Worm (Caenorhabditis elegans) whole organism, young adult: Measurements from ENCODE around the gene lam-2.

Experiments used
- B0261.1 ChIP-seq: sonication (generic microtip); optimal IDR thresholded peaks from 2 replicates; lab custom pipeline; 2016; ENCODE audit warnings: mild to moderate bottlenecking, missing genetic modification characterization, moderate library complexity, missing compliant biosample characterization
- C06A6.2 ChIP-seq: fragments of 200-800 bp; sonication (Bioruptor generic); conservative IDR thresholded peaks from 2 replicates; pipeline ENCODE4 v1.3.6; 2022; ENCODE audit warnings: missing genetic modification characterization, missing compliant biosample characterization
- F23B12.7 ChIP-seq: sonication (generic microtip); optimal IDR thresholded peaks from 2 replicates; lab custom pipeline; 2017; ENCODE audit warnings: missing genetic modification characterization, mild to moderate bottlenecking, missing compliant biosample characterization, antibody characterized with exemption, moderate library complexity; ENCODE audit not compliant: insufficient read depth
- F49E8.2 ChIP-seq: sonication (generic microtip); optimal IDR thresholded peaks from 3 replicates; lab custom pipeline; 2017; ENCODE audit warnings: missing genetic modification characterization, mild to moderate bottlenecking, missing compliant biosample characterization, antibody characterized with exemption, moderate library complexity; ENCODE audit not compliant: insufficient read depth
- F52B5.7 ChIP-seq: sonication (generic microtip); optimal IDR thresholded peaks from 2 replicates; lab custom pipeline; 2016; ENCODE audit warnings: mild to moderate bottlenecking, missing genetic modification characterization, missing compliant biosample characterization
- F55B11.4 ChIP-seq: sonication (generic microtip); optimal IDR thresholded peaks from 2 replicates; lab custom pipeline; 2016; ENCODE audit warnings: missing compliant biosample characterization, missing genetic modification characterization, borderline replicate concordance; ENCODE audit not compliant: insufficient read depth
- K12H6.12 ChIP-seq: fragments of 200-800 bp; sonication (Bioruptor generic); optimal IDR thresholded peaks from 2 replicates; lab custom pipeline; 2018; ENCODE audit warnings: mild to moderate bottlenecking, missing genetic modification characterization, missing compliant biosample characterization
- T07F8.4 ChIP-seq: sonication (generic microtip); optimal IDR thresholded peaks from 2 replicates; lab custom pipeline; 2016; ENCODE audit warnings: mild to moderate bottlenecking, missing genetic modification characterization, moderate library complexity, missing compliant biosample characterization
- Y53F4B.3 ChIP-seq: fragments of 200-800 bp; sonication (Bioruptor generic); IDR thresholded peaks from 2 replicates; pipeline ENCODE4 v1.3.6; 2022; ENCODE audit warnings: missing genetic modification reagents, missing genetic modification characterization, missing compliant biosample characterization
- Y53G8AR.9 ChIP-seq: fragments of 200-800 bp; sonication (Bioruptor generic); conservative IDR thresholded peaks from 2 replicates; pipeline ENCODE4 v1.3.6; 2022; ENCODE audit warnings: missing genetic modification reagents, missing genetic modification characterization, missing compliant biosample characterization
- Y79H2A.3 ChIP-seq: fragments of 200-800 bp; sonication (Bioruptor generic); conservative IDR thresholded peaks from 2 replicates; pipeline ENCODE4 v1.3.6; 2022; ENCODE audit warnings: missing genetic modification reagents, missing genetic modification characterization, missing compliant biosample characterization
- akir-1 ChIP-seq: fragments of 200-800 bp; sonication (Bioruptor generic); optimal IDR thresholded peaks from 2 replicates; lab custom pipeline; 2018; ENCODE audit warnings: mild to moderate bottlenecking, missing genetic modification characterization, moderate library complexity, missing compliant biosample characterization
- atf-7 ChIP-seq: sonication (generic microtip); optimal IDR thresholded peaks from 2 replicates; lab custom pipeline; 2017; ENCODE audit warnings: mild to moderate bottlenecking, missing genetic modification characterization, missing compliant biosample characterization
- athp-1 ChIP-seq: sonication (generic microtip); optimal IDR thresholded peaks from 2 replicates; lab custom pipeline; 2017; ENCODE audit warnings: mild to moderate bottlenecking, missing genetic modification characterization, missing compliant biosample characterization
- bed-2 ChIP-seq: fragments of 200-800 bp; sonication (Bioruptor generic); IDR thresholded peaks from 2 replicates; pipeline ENCODE4 v1.3.6; 2022; ENCODE audit warnings: missing genetic modification reagents, missing genetic modification characterization, missing compliant biosample characterization
- ccch-3 ChIP-seq: fragments of 200-800 bp; sonication (Bioruptor generic); optimal IDR thresholded peaks from 2 replicates; lab custom pipeline; 2018; ENCODE audit warnings: mild to moderate bottlenecking, missing genetic modification characterization, missing compliant biosample characterization
- cebp-2 ChIP-seq: fragments of 200-800 bp; sonication (Bioruptor generic); IDR thresholded peaks from 2 replicates; pipeline ENCODE4 v1.3.6; 2022; ENCODE audit warnings: missing genetic modification characterization, missing compliant biosample characterization
- ceh-27 ChIP-seq: fragments of 200-800 bp; sonication (Bioruptor generic); optimal IDR thresholded peaks from 2 replicates; lab custom pipeline; 2018; ENCODE audit warnings: mild to moderate bottlenecking, missing genetic modification characterization, moderate library complexity, missing compliant biosample characterization
- ceh-58 ChIP-seq: fragments of 200-800 bp; sonication (Bioruptor generic); IDR thresholded peaks from 2 replicates; pipeline ENCODE4 v1.3.6; 2022; ENCODE audit warnings: missing genetic modification characterization, missing compliant biosample characterization
- dox-1 ChIP-seq: fragments of 200-800 bp; sonication (Bioruptor generic); IDR thresholded peaks from 2 replicates; pipeline ENCODE4 v1.3.6; 2022; ENCODE audit warnings: missing genetic modification reagents, missing genetic modification characterization, missing compliant biosample characterization
- egl-44 ChIP-seq: fragments of 200-800 bp; sonication (Bioruptor generic); IDR thresholded peaks from 2 replicates; pipeline ENCODE4 v1.3.6; 2022; ENCODE audit warnings: missing genetic modification reagents, missing genetic modification characterization, missing compliant biosample characterization
- ekl-4 ChIP-seq: fragments of 200-800 bp; sonication (Bioruptor generic); IDR thresholded peaks from 2 replicates; pipeline ENCODE4 v1.3.6; 2022; ENCODE audit warnings: missing genetic modification reagents, missing genetic modification characterization, missing compliant biosample characterization
- gei-17 ChIP-seq: fragments of 200-800 bp; sonication (Bioruptor generic); optimal IDR thresholded peaks from 2 replicates; lab custom pipeline; 2018; ENCODE audit warnings: mild to moderate bottlenecking, missing genetic modification characterization, missing compliant biosample characterization
- him-1 ChIP-seq: sonication (generic microtip); optimal IDR thresholded peaks from 2 replicates; lab custom pipeline; 2016; ENCODE audit warnings: missing genotype, missing genetic modification reagents, missing genetic modification characterization, missing compliant biosample characterization
- hmg-20 ChIP-seq: fragments of 200-800 bp; sonication (Bioruptor generic); IDR thresholded peaks from 2 replicates; pipeline ENCODE4 v1.3.6; 2022; ENCODE audit warnings: missing genetic modification reagents, missing genetic modification characterization, missing compliant biosample characterization
- lin-35 ChIP-seq, 3 experiments: fragments of 150-350 bp in 2 of 3; sonication (generic microtip) in 1 of 3; optimal IDR thresholded peaks; 2 replicates each; lab custom pipeline; 2014 to 2018; ENCODE audit warnings: missing biosample characterization in 3 of 3, missing genetic modification characterization in 3 of 3, missing genetic modification reagents in 3 of 3
- lin-54 ChIP-seq: fragments of 200-800 bp; sonication (Bioruptor generic); optimal IDR thresholded peaks from 2 replicates; lab custom pipeline; 2018; ENCODE audit warnings: mild to moderate bottlenecking, missing genetic modification characterization, missing compliant biosample characterization
- madf-10 ChIP-seq: sonication (generic microtip); optimal IDR thresholded peaks from 2 replicates; lab custom pipeline; 2016; ENCODE audit warnings: mild to moderate bottlenecking, missing genetic modification characterization, missing compliant biosample characterization
- madf-8 ChIP-seq: fragments of 200-800 bp; sonication (Bioruptor generic); conservative IDR thresholded peaks from 2 replicates; pipeline ENCODE4 v1.3.6; 2022; ENCODE audit warnings: missing genetic modification reagents, missing genetic modification characterization, missing compliant biosample characterization
- nfya-1 ChIP-seq: sonication (generic microtip); optimal IDR thresholded peaks from 2 replicates; lab custom pipeline; 2017; ENCODE audit warnings: antibody characterized with exemption, missing compliant biosample characterization, missing genetic modification characterization, borderline replicate concordance; ENCODE audit not compliant: insufficient read depth
- nfya-2 ChIP-seq: fragments of 200-800 bp; sonication (Bioruptor generic); IDR thresholded peaks from 2 replicates; pipeline ENCODE4 v1.3.6; 2022; ENCODE audit warnings: missing genetic modification reagents, missing genetic modification characterization, missing compliant biosample characterization
- nhr-120 ChIP-seq: fragments of 200-800 bp; sonication (Bioruptor generic); IDR thresholded peaks from 2 replicates; pipeline ENCODE4 v1.3.6; 2022; ENCODE audit warnings: missing genetic modification characterization, missing compliant biosample characterization
- nhr-179 ChIP-seq: sonication (generic microtip); optimal IDR thresholded peaks from 2 replicates; lab custom pipeline; 2016; ENCODE audit warnings: mild to moderate bottlenecking, missing genetic modification characterization, missing compliant biosample characterization
- nhr-27 ChIP-seq: fragments of 200-800 bp; sonication (Bioruptor generic); optimal IDR thresholded peaks from 2 replicates; lab custom pipeline; 2018; ENCODE audit warnings: mild to moderate bottlenecking, missing genetic modification characterization, moderate library complexity, missing compliant biosample characterization
- nhr-80 ChIP-seq: sonication (generic microtip); optimal IDR thresholded peaks from 2 replicates; lab custom pipeline; 2016; ENCODE audit warnings: missing genetic modification characterization, missing compliant biosample characterization
- pbrm-1 ChIP-seq: fragments of 200-800 bp; sonication (Bioruptor generic); IDR thresholded peaks from 2 replicates; pipeline ENCODE4 v1.3.6; 2022; ENCODE audit warnings: missing genetic modification reagents, missing genetic modification characterization, missing compliant biosample characterization
- snpc-1.1 ChIP-seq: sonication (generic microtip); optimal IDR thresholded peaks from 2 replicates; lab custom pipeline; 2017; ENCODE audit warnings: missing genetic modification characterization, mild to moderate bottlenecking, missing compliant biosample characterization, antibody characterized with exemption, moderate library complexity, missing genotype, missing genetic modification reagents; ENCODE audit not compliant: insufficient read depth
- snpc-1.3 ChIP-seq: sonication (generic microtip); optimal IDR thresholded peaks from 2 replicates; lab custom pipeline; 2017; ENCODE audit warnings: missing genetic modification characterization, mild to moderate bottlenecking, missing compliant biosample characterization, antibody characterized with exemption, moderate library complexity, missing genotype, missing genetic modification reagents; ENCODE audit not compliant: insufficient read depth
- snpc-3.4 ChIP-seq: sonication (generic microtip); optimal IDR thresholded peaks from 2 replicates; lab custom pipeline; 2017; ENCODE audit warnings: missing genetic modification characterization, mild to moderate bottlenecking, missing compliant biosample characterization, antibody characterized with exemption, moderate library complexity, missing genotype, missing genetic modification reagents
- snpc-4 ChIP-seq, 5 experiments: fragments of 150-350 bp in 1 of 5; sonication (generic microtip) in 4 of 5; optimal IDR thresholded peaks; 2 replicates each; lab custom pipeline; 2014 to 2018; ENCODE audit warnings: missing genetic modification characterization in 5 of 5, missing biosample characterization in 3 of 5, antibody characterized with exemption in 2 of 5, mild to moderate bottlenecking in 2 of 5, missing compliant biosample characterization in 2 of 5, missing genotype in 2 of 5, moderate library complexity in 2 of 5, missing genetic modification reagents in 1 of 5
- somi-1 ChIP-seq: fragments of 200-800 bp; sonication (Bioruptor generic); optimal IDR thresholded peaks from 2 replicates; lab custom pipeline; 2018; ENCODE audit warnings: mild to moderate bottlenecking, missing genetic modification characterization, missing compliant biosample characterization
- tlf-1 ChIP-seq: fragments of 200-800 bp; sonication (Bioruptor generic); optimal IDR thresholded peaks from 2 replicates; lab custom pipeline; 2018; ENCODE audit warnings: mild to moderate bottlenecking, missing genetic modification characterization, missing compliant biosample characterization
- xnd-1 ChIP-seq: sonication (generic microtip); optimal IDR thresholded peaks from 2 replicates; lab custom pipeline; 2016; ENCODE audit warnings: missing genotype, missing genetic modification reagents, missing genetic modification characterization, missing compliant biosample characterization
- zfh-2 ChIP-seq: fragments of 200-800 bp; sonication (Bioruptor generic); conservative IDR thresholded peaks from 2 replicates; pipeline ENCODE4 v1.3.6; 2022; ENCODE audit warnings: missing genetic modification reagents, missing genetic modification characterization, missing compliant biosample characterization
- ztf-18 ChIP-seq: sonication (generic microtip); optimal IDR thresholded peaks from 2 replicates; lab custom pipeline; 2016; ENCODE audit warnings: missing genotype, mild to moderate bottlenecking, missing genetic modification characterization, missing compliant biosample characterization
- ztf-26 ChIP-seq: sonication (generic microtip); optimal IDR thresholded peaks from 2 replicates; lab custom pipeline; 2017; ENCODE audit warnings: missing genetic modification characterization, missing compliant biosample characterization
- ztf-28 ChIP-seq: fragments of 200-800 bp; sonication (Bioruptor generic); IDR thresholded peaks from 2 replicates; pipeline ENCODE4 v1.3.6; 2022; ENCODE audit warnings: missing genetic modification reagents, missing genetic modification characterization, missing compliant biosample characterization

Gene lam-2

DNA sequence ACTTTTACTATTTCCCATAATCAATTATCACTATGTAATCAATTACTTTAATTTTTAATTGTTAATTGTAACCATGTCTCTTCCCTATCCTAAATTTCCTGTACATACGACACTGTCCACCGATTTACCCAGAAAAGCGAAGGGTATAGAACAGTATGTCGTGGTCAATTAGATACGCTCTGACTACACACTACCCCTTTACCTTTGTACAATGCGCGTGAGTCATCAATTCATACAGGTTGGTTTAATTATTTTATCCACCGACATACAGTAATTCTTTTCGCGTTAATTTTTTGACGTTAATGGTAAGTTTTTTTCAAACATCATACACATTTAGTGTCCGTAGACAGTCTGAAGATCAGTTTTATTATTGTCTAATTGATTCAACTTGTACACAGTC is 30.6 kb upstream of the lam-2 start (continued):
- TF ChIP-seq atf-7 (tag; lab: Kevin White, UChicago) (peak; percentile 94), C06A6.2 (GFP tag; lab: Robert Waterston, UW) (peak; percentile 85), pbrm-1 (peak; percentile 89), ekl-4 (GFP tag; lab: Robert Waterston, UW) (peak; percentile 79), snpc-1.3 (tag; lab: Kevin White, UChicago) (peak; percentile 2), T07F8.4 (tag; lab: Kevin White, UChicago) (peak; percentile 26), nfya-1 (tag; lab: Kevin White, UChicago) (no peak), zfh-2 (GFP tag; lab: Robert Waterston, UW) (no peak), F55B11.4 (no peak), F49E8.2 (no peak), F52B5.7 (tag; lab: Kevin White, UChicago) (no peak), nhr-120 (GFP tag; lab: Robert Waterston, UW) (no peak), hmg-20 (GFP tag; lab: Robert Waterston, UW) (peak; percentile 92), nhr-179 (tag; lab: Kevin White, UChicago) (peak; percentile 16), lin-54 (GFP tag; lab: Kevin White, UChicago) (no peak), akir-1 (GFP tag; lab: Kevin White, UChicago) (peak; percentile 49), nhr-80 (peak; percentile 92), madf-10 (tag; lab: Kevin White, UChicago) (peak; percentile 77), madf-8 (GFP tag; lab: Robert Waterston, UW) (no peak), K12H6.12 (no peak), snpc-3.4 (no peak), gei-17 (GFP tag; lab: Kevin White, UChicago) (peak; percentile 96), lin-35 (GFP tag; optimal IDR thresholded peaks at IDR 0.05; lab: Kevin White, UChicago) (peak in 1 of 3 experiments; percentile 89), cebp-2 (0 out of 2 replicates have a peak, but pooled peaks have one; percentile 10), ceh-27 (GFP tag; lab: Kevin White, UChicago) (peak; percentile 92), nhr-27 (peak; percentile 27), bed-2 (GFP tag; lab: Robert Waterston, UW) (no peak), ztf-18 (tag; lab: Kevin White, UChicago) (no peak), xnd-1 (no peak), egl-44 (peak; percentile 74), snpc-4 (GFP tag; optimal IDR thresholded peaks at IDR 0.05; lab: Kevin White, UChicago) (no peak), snpc-4 (tag; optimal IDR thresholded peaks at IDR 0.05; lab: Kevin White, UChicago) (peak in 1 of 4 experiments; percentile 77), athp-1 (tag; lab: Kevin White, UChicago) (no peak), Y79H2A.3 (GFP tag; lab: Robert Waterston, UW) (no peak), ccch-3 (GFP tag; lab: Kevin White, UChicago) (no peak), ztf-26 (tag; lab: Kevin White, UChicago) (peak; percentile 98), him-1 (tag; lab: Kevin White, UChicago) (no peak), F23B12.7 (tag; lab: Kevin White, UChicago) (peak; percentile 92), snpc-1.1 (tag; lab: Kevin White, UChicago) (no peak), B0261.1 (tag; lab: Kevin White, UChicago) (peak; percentile 55), dox-1 (GFP tag; lab: Robert Waterston, UW) (peak; percentile 97; the same call in 1 of the 2 replicates), Y53G8AR.9 (no peak; the same call in 1 of the 2 replicates), somi-1 (GFP tag; lab: Kevin White, UChicago) (peak; percentile 88), ceh-58 (GFP tag; lab: Robert Waterston, UW) (no peak), tlf-1 (peak; percentile 96), nfya-2 (GFP tag; lab: Robert Waterston, UW) (no peak), Y53F4B.3 (GFP tag; lab: Robert Waterston, UW) (no peak), ztf-28 (GFP tag; lab: Robert Waterston, UW) (no peak)
